Worm (Caenorhabditis elegans) whole organism, mixed stage, embryonic: ENCODE results near the gene srbc-71.

Experiments used
- cnd-1 ChIP-seq: fragments of 200-800 bp; sonication (Bioruptor generic); optimal IDR thresholded peaks from 2 replicates; lab custom pipeline; 2018; ENCODE audit warnings: mild to moderate bottlenecking, missing genetic modification characterization, missing compliant biosample characterization
- lsy-2 ChIP-seq: fragments of 150-350 bp; optimal IDR thresholded peaks from 2 replicates; lab custom pipeline; 2014; ENCODE audit warnings: missing biosample characterization, missing genetic modification characterization
- nhr-237 ChIP-seq: fragments of 150-350 bp; optimal IDR thresholded peaks from 2 replicates; lab custom pipeline; 2014; ENCODE audit warnings: missing biosample characterization, missing genetic modification characterization
- snpc-4 ChIP-seq: fragments of 150-350 bp; optimal IDR thresholded peaks from 2 replicates; lab custom pipeline; 2014; ENCODE audit warnings: missing biosample characterization, missing genetic modification characterization
- unc-62 ChIP-seq: fragments of 150-350 bp; optimal IDR thresholded peaks from 2 replicates; lab custom pipeline; 2014; ENCODE audit warnings: missing biosample characterization, missing genetic modification reagents, missing genetic modification characterization

- no peak for TF ChIP-seq snpc-4 (tag; lab: Kevin White, UChicago)
- no peak for TF ChIP-seq nhr-237 (tag; lab: Kevin White, UChicago)
- TF ChIP-seq lsy-2 (tag; lab: Kevin White, UChicago): no peak
- no peak for TF ChIP-seq unc-62 (GFP tag; lab: Kevin White, UChicago)
- TF ChIP-seq cnd-1: no peak
Observed at ce11 chrIV:4270925-4271324, 45.2 kb upstream of the srbc-71 start, which contains the start of gene F36A4.2.
